Fruit fly (Drosophila melanogaster) Kc167 (cell line): ENCODE data around the gene SP1029.

Source experiments
- h ChIP-seq: fragments of >200 bp; optimal IDR thresholded peaks from 3 replicates; lab custom pipeline; 2018; ENCODE audit warnings: missing external identifiers
- insv ChIP-seq: fragments of >200 bp; optimal IDR thresholded peaks from 3 replicates; lab custom pipeline; 2018; ENCODE audit warnings: missing external identifiers
- psq ChIP-seq: fragments of >200 bp; optimal IDR thresholded peaks from 2 replicates; lab custom pipeline; 2017; ENCODE audit warnings: missing external identifiers

DNA sequence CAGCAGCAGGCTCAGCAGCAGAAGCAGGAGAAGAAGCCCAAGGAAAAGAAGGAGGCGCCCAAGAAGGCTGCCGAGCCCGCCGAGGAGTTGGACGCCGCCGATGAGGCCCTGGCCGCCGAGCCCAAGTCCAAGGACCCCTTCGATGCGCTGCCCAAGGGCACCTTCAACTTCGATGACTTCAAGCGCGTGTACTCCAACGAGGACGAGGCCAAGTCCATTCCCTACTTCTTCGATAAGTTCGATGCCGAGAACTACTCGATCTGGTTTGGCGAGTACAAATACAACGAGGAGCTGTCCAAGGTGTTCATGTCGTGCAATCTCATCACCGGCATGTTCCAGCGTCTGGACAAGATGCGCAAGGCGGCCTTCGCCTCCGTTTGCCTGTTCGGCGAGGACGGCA is 29.1 kb downstream of the SP1029 start:
- no peak for TF ChIP-seq h (lab: Kevin White, UChicago)
- no peak for TF ChIP-seq psq (lab: Kevin White, UChicago)
- TF ChIP-seq insv (lab: Kevin White, UChicago), result no peak
